Worm (Caenorhabditis elegans) whole organism, L1 larva: Measurements from ENCODE around the gene R12A1.3.

Experiments
- ceh-82 ChIP-seq, 3 experiments: fragments of 150-350 bp in 1 of 3; sonication (generic microtip) in 2 of 3; optimal IDR thresholded peaks; 2 replicates each; lab custom pipeline; 2014 to 2017; ENCODE audit warnings: missing biosample characterization in 3 of 3, missing genetic modification characterization in 3 of 3
- ceh-88 ChIP-seq: fragments of 200-800 bp; sonication (Bioruptor generic); IDR thresholded peaks from 2 replicates; pipeline ENCODE4 v1.3.6; 2022; ENCODE audit warnings: missing genetic modification characterization, missing compliant biosample characterization
- dpl-1 ChIP-seq, 3 experiments: fragments of 150-350 bp in 2 of 3; sonication (generic microtip) in 1 of 3; optimal IDR thresholded peaks; 2 replicates each; lab custom pipeline; 2014 to 2017; ENCODE audit warnings: missing biosample characterization in 3 of 3, missing genetic modification characterization in 3 of 3, missing genetic modification reagents in 3 of 3
- dsc-1 ChIP-seq: sonication (generic microtip); optimal IDR thresholded peaks from 2 replicates; lab custom pipeline; 2016; ENCODE audit warnings: mild to moderate bottlenecking, missing genetic modification characterization, missing compliant biosample characterization
- efl-1 ChIP-seq, 4 experiments: fragments of 150-350 bp; optimal IDR thresholded peaks in 3 of 4; peaks in 1 of 4; 1 replicate in 1 of 4; 2 replicates in 3 of 4; lab custom pipeline; 2014; ENCODE audit warnings: missing biosample characterization in 2 of 4, missing genetic modification characterization in 2 of 4, missing genetic modification reagents in 2 of 4
- efl-3 ChIP-seq: fragments of 200-800 bp; sonication (Bioruptor generic); optimal IDR thresholded peaks from 2 replicates; lab custom pipeline; 2018; ENCODE audit warnings: mild to moderate bottlenecking, missing genetic modification characterization, missing compliant biosample characterization
- egl-13 ChIP-seq: sonication (generic microtip); optimal IDR thresholded peaks from 2 replicates; lab custom pipeline; 2016; ENCODE audit warnings: missing genotype, missing genetic modification reagents, missing genetic modification characterization, missing compliant biosample characterization
- egl-27 ChIP-seq, 2 experiments: fragments of 150-350 bp in 1 of 2; sonication (generic microtip); optimal IDR thresholded peaks; 3 replicates each; lab custom pipeline; 2017 to 2018; ENCODE audit warnings: missing biosample characterization in 2 of 2, missing genetic modification characterization in 2 of 2, missing genetic modification reagents in 2 of 2
- elt-2 ChIP-seq: sonication (generic microtip); optimal IDR thresholded peaks from 2 replicates; lab custom pipeline; 2016; ENCODE audit warnings: missing genetic modification characterization, mild to moderate bottlenecking, inconsistent platforms, missing compliant biosample characterization, missing genetic modification reagents
- elt-3 ChIP-seq, 6 experiments: fragments of 150-350 bp in 1 of 6; sonication (generic microtip); optimal IDR thresholded peaks; 2 replicates each; lab custom pipeline; 2017 to 2018; ENCODE audit warnings: missing biosample characterization in 6 of 6, missing genetic modification characterization in 6 of 6, inconsistent platforms in 1 of 6
- fkh-10 ChIP-seq: sonication (generic microtip); optimal IDR thresholded peaks from 2 replicates; lab custom pipeline; 2017; ENCODE audit warnings: missing biosample characterization, missing genetic modification reagents, missing genetic modification characterization
- grh-1 ChIP-seq: fragments of 200-800 bp; sonication (Bioruptor generic); IDR thresholded peaks from 2 replicates; pipeline ENCODE4 v1.3.6; 2022; ENCODE audit warnings: missing genetic modification reagents, missing genetic modification characterization, missing compliant biosample characterization
- lin-13 ChIP-seq: fragments of 150-350 bp; optimal IDR thresholded peaks from 2 replicates; lab custom pipeline; 2014; ENCODE audit warnings: missing biosample characterization, missing genetic modification reagents, missing genetic modification characterization
- lin-14 ChIP-seq: fragments of 200-800 bp; sonication (Bioruptor generic); optimal IDR thresholded peaks from 2 replicates; lab custom pipeline; 2018; ENCODE audit warnings: mild to moderate bottlenecking, missing genetic modification characterization, moderate library complexity, missing compliant biosample characterization
- lin-35 ChIP-seq, 2 experiments: fragments of 150-350 bp; optimal IDR thresholded peaks; 2 replicates each; lab custom pipeline; 2014; ENCODE audit warnings: missing biosample characterization in 2 of 2, missing genetic modification characterization in 2 of 2, missing genetic modification reagents in 2 of 2
- lin-39 ChIP-seq: fragments of 150-350 bp; optimal IDR thresholded peaks from 2 replicates; lab custom pipeline; 2014; ENCODE audit warnings: missing biosample characterization, missing genetic modification reagents, missing genetic modification characterization
- lsy-2 ChIP-seq, 2 experiments: fragments of 150-350 bp; optimal IDR thresholded peaks; 2 replicates each; lab custom pipeline; 2014; ENCODE audit warnings: missing biosample characterization in 2 of 2, missing genetic modification characterization in 2 of 2
- mdl-1 ChIP-seq, 2 experiments: fragments of 150-350 bp; optimal IDR thresholded peaks; 2 replicates each; lab custom pipeline; 2014 to 2017; ENCODE audit warnings: missing biosample characterization in 2 of 2, missing genetic modification characterization in 2 of 2, inconsistent platforms in 1 of 2
- nhr-19 ChIP-seq: fragments of 200-800 bp; sonication (Bioruptor generic); conservative IDR thresholded peaks from 2 replicates; pipeline ENCODE4 v1.3.6; 2022; ENCODE audit warnings: missing genetic modification characterization, missing compliant biosample characterization
- nhr-20 ChIP-seq: sonication (generic microtip); optimal IDR thresholded peaks from 2 replicates; lab custom pipeline; 2016; ENCODE audit warnings: mild to moderate bottlenecking, missing genetic modification characterization, missing compliant biosample characterization
- nhr-47 ChIP-seq: sonication (generic microtip); optimal IDR thresholded peaks from 2 replicates; lab custom pipeline; 2016; ENCODE audit warnings: mild to moderate bottlenecking, missing genetic modification characterization, moderate library complexity, missing compliant biosample characterization
- nhr-71 ChIP-seq: sonication (generic microtip); optimal IDR thresholded peaks from 2 replicates; lab custom pipeline; 2016; ENCODE audit warnings: mild to moderate bottlenecking, missing genetic modification characterization, moderate library complexity, missing compliant biosample characterization
- pag-3 ChIP-seq: sonication (generic microtip); optimal IDR thresholded peaks from 2 replicates; lab custom pipeline; 2017; ENCODE audit warnings: missing genetic modification characterization, mild to moderate bottlenecking, missing compliant biosample characterization, antibody characterized with exemption, borderline replicate concordance; ENCODE audit not compliant: insufficient read depth
- pax-3 ChIP-seq: fragments of 200-800 bp; sonication (Bioruptor generic); optimal IDR thresholded peaks from 2 replicates; lab custom pipeline; 2018; ENCODE audit warnings: mild to moderate bottlenecking, missing genetic modification characterization, moderate library complexity, missing compliant biosample characterization
- sox-4 ChIP-seq: sonication (generic microtip); optimal IDR thresholded peaks from 2 replicates; lab custom pipeline; 2016; ENCODE audit warnings: missing genetic modification characterization, missing compliant biosample characterization
- sptf-1 ChIP-seq: fragments of 150-350 bp; optimal IDR thresholded peaks from 2 replicates; lab custom pipeline; 2014; ENCODE audit warnings: missing biosample characterization, missing genetic modification characterization
- swsn-7 ChIP-seq: sonication (generic microtip); optimal IDR thresholded peaks from 2 replicates; lab custom pipeline; 2016; ENCODE audit warnings: missing genetic modification characterization, missing compliant biosample characterization
- vab-15 ChIP-seq: sonication (generic microtip); optimal IDR thresholded peaks from 2 replicates; lab custom pipeline; 2017; ENCODE audit warnings: missing genotype, mild to moderate bottlenecking, missing genetic modification characterization, missing compliant biosample characterization
- zag-1 ChIP-seq: fragments of 150-350 bp; optimal IDR thresholded peaks from 2 replicates; lab custom pipeline; 2014; ENCODE audit warnings: missing biosample characterization, missing genetic modification characterization
- zip-4 ChIP-seq: fragments of 200-800 bp; sonication (Bioruptor generic); optimal IDR thresholded peaks from 2 replicates; lab custom pipeline; 2018; ENCODE audit warnings: mild to moderate bottlenecking, missing genetic modification characterization, moderate library complexity, missing compliant biosample characterization
- ztf-11 ChIP-seq, 2 experiments: sonication (generic microtip); optimal IDR thresholded peaks; 2 replicates each; lab custom pipeline; 2016 to 2017; ENCODE audit warnings: missing genetic modification characterization in 2 of 2, missing biosample characterization in 1 of 2, missing compliant biosample characterization in 1 of 2

The R12A1.3 gene

ce11 chrV:1414615-1415433, 10.8 kb downstream of the R12A1.3 start:
- TF ChIP-seq nhr-19 (GFP tag; lab: Robert Waterston, UW) = no peak
- no peak for TF ChIP-seq elt-3 (tag; optimal IDR thresholded peaks at IDR 0.05; lab: Kevin White, UChicago)
- TF ChIP-seq egl-13 (tag; lab: Kevin White, UChicago) = peak; percentile 88
- TF ChIP-seq ztf-11 (tag; optimal IDR thresholded peaks at IDR 0.05; lab: Kevin White, UChicago) = no peak
- peak; percentile 10 for TF ChIP-seq dsc-1
- no peak for TF ChIP-seq pax-3 (tag; lab: Kevin White, UChicago)
- TF ChIP-seq nhr-20 (tag; lab: Kevin White, UChicago) = no peak
- TF ChIP-seq dpl-1 (GFP tag; optimal IDR thresholded peaks at IDR 0.05; lab: Kevin White, UChicago) = no peak
- no peak for TF ChIP-seq pag-3 (tag; lab: Kevin White, UChicago)
- no peak for TF ChIP-seq sox-4 (tag; lab: Kevin White, UChicago)
- peak; percentile 61 for TF ChIP-seq lin-14
- no peak for TF ChIP-seq swsn-7
- TF ChIP-seq nhr-71 (tag; lab: Kevin White, UChicago) = peak; percentile 20
- TF ChIP-seq ceh-82 (tag; optimal IDR thresholded peaks at IDR 0.05; lab: Kevin White, UChicago) = no peak
- no peak for TF ChIP-seq mdl-1 (tag; optimal IDR thresholded peaks at IDR 0.05; lab: Kevin White, UChicago)
- TF ChIP-seq efl-3 = no peak
- no peak for TF ChIP-seq zag-1 (tag; lab: Kevin White, UChicago)
- no peak for TF ChIP-seq lin-13 (GFP tag; lab: Kevin White, UChicago)
- no peak for TF ChIP-seq vab-15 (tag; lab: Kevin White, UChicago)
- no peak for TF ChIP-seq zip-4 (GFP tag; lab: Kevin White, UChicago)
- no peak for TF ChIP-seq lin-35 (GFP tag; optimal IDR thresholded peaks at IDR 0.05; lab: Kevin White, UChicago)
- TF ChIP-seq ceh-88 (GFP tag; lab: Robert Waterston, UW) = no peak
- peak; percentile 50 for TF ChIP-seq nhr-47 (tag; lab: Kevin White, UChicago)
- peak; percentile 63 for TF ChIP-seq elt-2 (tag; lab: Kevin White, UChicago)

ce11 chrV:1411459-1411858, 14.1 kb downstream of the R12A1.3 start, which contains the start of gene snt-5:
snt-5 (minus strand) TSS chrV:1411559.
- TF ChIP-seq lin-39 (no peak), efl-1 (optimal IDR thresholded peaks at IDR 0.05; lab: Kevin White, UChicago) (no peak), efl-1 (GFP tag; optimal IDR thresholded peaks at IDR 0.05 in 1 of 2; lab: Kevin White, UChicago) (peak in 1 of 2 experiments; percentile 36)

ce11 chrV:1410727-1411126, 14.9 kb downstream of the R12A1.3 start:
- TF ChIP-seq pax-3 (tag; lab: Kevin White, UChicago) = peak; percentile 62
- peak; percentile 63 for TF ChIP-seq sox-4 (tag; lab: Kevin White, UChicago)
- TF ChIP-seq egl-27 (tag; optimal IDR thresholded peaks at IDR 0.05; lab: Kevin White, UChicago) = no peak
- no peak for TF ChIP-seq lin-35 (GFP tag; optimal IDR thresholded peaks at IDR 0.05; lab: Kevin White, UChicago)
- no peak for TF ChIP-seq sptf-1
- peak; percentile 83 for TF ChIP-seq dsc-1
- no peak for TF ChIP-seq lsy-2 (tag; optimal IDR thresholded peaks at IDR 0.05; lab: Kevin White, UChicago)
- TF ChIP-seq nhr-47 (tag; lab: Kevin White, UChicago) = peak; percentile 7
- no peak for TF ChIP-seq grh-1 (GFP tag; lab: Robert Waterston, UW)
- TF ChIP-seq nhr-71 (tag; lab: Kevin White, UChicago) = peak; percentile 17

ce11 chrV:1408116-1408515, 17.5 kb downstream of the R12A1.3 start:
- TF ChIP-seq pax-3 (tag; lab: Kevin White, UChicago) (no peak), nhr-47 (tag; lab: Kevin White, UChicago) (peak; percentile 7), dsc-1 (peak; percentile 57), fkh-10 (GFP tag; lab: Kevin White, UChicago) (no peak), mdl-1 (tag; optimal IDR thresholded peaks at IDR 0.05; lab: Kevin White, UChicago) (no peak), pag-3 (tag; lab: Kevin White, UChicago) (no peak), sox-4 (tag; lab: Kevin White, UChicago) (peak; percentile 58)
- TF ChIP-seq, all 84 proteins: peak for 3
